Fruit fly (Drosophila melanogaster): ENCODE data around the gene Pak.

- no peak for TF ChIP-seq CG8478 (optimal IDR thresholded peaks at IDR 0.05)
- TF ChIP-seq CTCF (optimal IDR thresholded peaks at IDR 0.05), result no peak
These were observed 10.9 kb upstream of the Pak start, which contains the start of gene Osi20 for dm6 chr3R:6339795-6340194.

Data from S2 (cell line).